ENCODE assay signal across 4 worm cellular contexts in genomic region chrIV:6321667-6322066, ce11.
A peak's percentile ranks its signal among the peaks of the same experiment; 100 is the strongest.
TF ChIP-seq lines count a peak whose summit lies in the region.

Gene Y73B6BL.29 (plus strand): TSS chrIV:6321929.

TF ChIP-seq in whole organism, L2 larva, 48 proteins besides CTCF, POLR2A, EP300 and RAD21 (continues in another document):
- TF ChIP-seq ceh-16 (tag; optimal IDR thresholded peaks at IDR 0.05; lab: Kevin White, UChicago) (peak; percentile 69), zag-1 (tag; optimal IDR thresholded peaks at IDR 0.05; lab: Kevin White, UChicago) (peak; percentile 34), crh-2 (tag; optimal IDR thresholded peaks at IDR 0.05; lab: Kevin White, UChicago) (peak; percentile 95), egl-27 (tag; optimal IDR thresholded peaks at IDR 0.05; lab: Kevin White, UChicago) (peak; percentile 84), nhr-21 (tag; optimal IDR thresholded peaks at IDR 0.05; lab: Kevin White, UChicago) (peak; percentile 86), fos-1 (tag; optimal IDR thresholded peaks at IDR 0.05; lab: Kevin White, UChicago) (peak; percentile 57), aly-2 (tag; optimal IDR thresholded peaks at IDR 0.05; lab: Kevin White, UChicago) (no peak), F13H6.1 (tag; optimal IDR thresholded peaks at IDR 0.05; lab: Kevin White, UChicago) (peak; percentile 89), nhr-25 (tag; optimal IDR thresholded peaks at IDR 0.05; lab: Kevin White, UChicago) (peak; percentile 94), unc-55 (GFP tag; optimal IDR thresholded peaks at IDR 0.05; lab: Kevin White, UChicago) (peak; percentile 98), sem-4 (tag; optimal IDR thresholded peaks at IDR 0.05; lab: Kevin White, UChicago) (peak; percentile 80), unc-39 (tag; optimal IDR thresholded peaks at IDR 0.05; lab: Kevin White, UChicago) (no peak), nhr-11 (tag; optimal IDR thresholded peaks at IDR 0.05; lab: Kevin White, UChicago) (no peak), elt-1 (tag; optimal IDR thresholded peaks at IDR 0.05; lab: Kevin White, UChicago) (no peak), blmp-1 (tag; optimal IDR thresholded peaks at IDR 0.05; lab: Kevin White, UChicago; ENCODE audit: insufficient read depth) (peak; percentile 44), alr-1 (tag; optimal IDR thresholded peaks at IDR 0.05; lab: Kevin White, UChicago) (no peak), skn-1 (tag; optimal IDR thresholded peaks at IDR 0.05; lab: Kevin White, UChicago) (no peak), nhr-237 (tag; optimal IDR thresholded peaks at IDR 0.05; lab: Kevin White, UChicago) (no peak), ztf-4 (tag; optimal IDR thresholded peaks at IDR 0.05; lab: Kevin White, UChicago) (peak; percentile 88), ztf-1 (GFP tag; conservative IDR thresholded peaks at IDR 0.05; lab: Robert Waterston, UW) (no peak), nhr-23 (tag; optimal IDR thresholded peaks at IDR 0.05; lab: Kevin White, UChicago) (no peak), nhr-129 (tag; optimal IDR thresholded peaks at IDR 0.05; lab: Kevin White, UChicago) (no peak), mbf-1 (tag; optimal IDR thresholded peaks at IDR 0.05; lab: Kevin White, UChicago) (no peak)

TF ChIP-seq in whole organism, L4 larva, 104 proteins besides CTCF, POLR2A, EP300 and RAD21 (continues in another document):
- TF ChIP-seq lin-1 (GFP tag; IDR thresholded peaks at IDR 0.05; lab: Robert Waterston, UW), result peak; percentile 29; the same call in 1 of the 2 replicates
- peak; percentile 35 for TF ChIP-seq lir-3 (tag; optimal IDR thresholded peaks at IDR 0.05; lab: Kevin White, UChicago)
- peak; percentile 85 for TF ChIP-seq nhr-102 (tag; optimal IDR thresholded peaks at IDR 0.05; lab: Kevin White, UChicago)
- TF ChIP-seq lsy-2 (tag; optimal IDR thresholded peaks at IDR 0.05; lab: Kevin White, UChicago), result peak; percentile 68 to 96
- no peak for TF ChIP-seq nhr-11 (tag; optimal IDR thresholded peaks at IDR 0.05; lab: Kevin White, UChicago)
- TF ChIP-seq T26A8.4 (GFP tag; IDR thresholded peaks at IDR 0.05; lab: Robert Waterston, UW), result peak; percentile 77
- TF ChIP-seq lim-7 (GFP tag; IDR thresholded peaks at IDR 0.05; lab: Robert Waterston, UW), result no peak
- TF ChIP-seq dmd-9 (GFP tag; IDR thresholded peaks at IDR 0.05; lab: Robert Waterston, UW), result peak; percentile 82
- 0 out of 2 replicates have a peak, but pooled peaks have one; percentile 22 for TF ChIP-seq vab-7 (GFP tag; IDR thresholded peaks at IDR 0.05; lab: Robert Waterston, UW)
- TF ChIP-seq tra-1 (GFP tag; IDR thresholded peaks at IDR 0.05; lab: Robert Waterston, UW), result peak; percentile 76; the same call in 1 of the 2 replicates
- TF ChIP-seq mxl-2 (GFP tag; conservative IDR thresholded peaks at IDR 0.05; lab: Robert Waterston, UW), result no peak
- peak; percentile 78; the same call in 1 of the 2 replicates for TF ChIP-seq pha-4 (GFP tag; IDR thresholded peaks at IDR 0.05; lab: Robert Waterston, UW)
- TF ChIP-seq pha-4 (tag; optimal IDR thresholded peaks at IDR 0.05; lab: Kevin White, UChicago), result peak; percentile 14
- TF ChIP-seq duxl-1 (tag; optimal IDR thresholded peaks at IDR 0.05; lab: Kevin White, UChicago; ENCODE audit: poor library complexity), result peak; percentile 94
- peak; percentile 84 for TF ChIP-seq ztf-7 (tag; optimal IDR thresholded peaks at IDR 0.05; lab: Kevin White, UChicago)
- TF ChIP-seq ctbp-1 (GFP tag; IDR thresholded peaks at IDR 0.05; lab: Robert Waterston, UW), result peak; percentile 51; the same call in 1 of the 2 replicates
- TF ChIP-seq daf-16 (GFP tag; optimal IDR thresholded peaks at IDR 0.05; lab: Kevin White, UChicago), result peak; percentile 39 to 68
- TF ChIP-seq daf-16 (tag; optimal IDR thresholded peaks at IDR 0.05; lab: Kevin White, UChicago), result peak; percentile 45
- peak; percentile 95 for TF ChIP-seq unc-130 (GFP tag; optimal IDR thresholded peaks at IDR 0.05; lab: Kevin White, UChicago)
- TF ChIP-seq lin-29 (GFP tag; IDR thresholded peaks at IDR 0.05; lab: Robert Waterston, UW), result no peak
- no peak for TF ChIP-seq nhr-111 (GFP tag; optimal IDR thresholded peaks at IDR 0.05; lab: Kevin White, UChicago)
- TF ChIP-seq hlh-30 (tag; optimal IDR thresholded peaks at IDR 0.05; lab: Kevin White, UChicago; ENCODE audit: insufficient read depth), result peak; percentile 68
- no peak for TF ChIP-seq Y75B8A.6 (GFP tag; IDR thresholded peaks at IDR 0.05; lab: Robert Waterston, UW)

TF ChIP-seq in whole organism, late embryonic, 69 proteins besides CTCF, POLR2A, EP300 and RAD21 (continues in another document):
- TF ChIP-seq pat-9 (tag; optimal IDR thresholded peaks at IDR 0.05; lab: Kevin White, UChicago), result no peak
- peak; percentile 40 for TF ChIP-seq pha-2 (tag; optimal IDR thresholded peaks at IDR 0.05; lab: Kevin White, UChicago)
- TF ChIP-seq ceh-19 (GFP tag; optimal IDR thresholded peaks at IDR 0.05; lab: Kevin White, UChicago), result peak; percentile 56
- peak; percentile 59 for TF ChIP-seq rnt-1 (tag; optimal IDR thresholded peaks at IDR 0.05; lab: Kevin White, UChicago)
- TF ChIP-seq tbx-7 (tag; optimal IDR thresholded peaks at IDR 0.05; lab: Kevin White, UChicago), result peak; percentile 86
- TF ChIP-seq Y22D7AL.16 (tag; optimal IDR thresholded peaks at IDR 0.05; lab: Kevin White, UChicago), result no peak
- no peak for TF ChIP-seq sox-4 (tag; optimal IDR thresholded peaks at IDR 0.05; lab: Kevin White, UChicago)
- no peak for TF ChIP-seq odd-2 (tag; optimal IDR thresholded peaks at IDR 0.05; lab: Kevin White, UChicago)
- TF ChIP-seq ceh-24 (tag; optimal IDR thresholded peaks at IDR 0.05; lab: Kevin White, UChicago), result no peak
- peak; percentile 82 for TF ChIP-seq unc-42 (tag; optimal IDR thresholded peaks at IDR 0.05; lab: Kevin White, UChicago)
- TF ChIP-seq ceh-14 (tag; optimal IDR thresholded peaks at IDR 0.05; lab: Kevin White, UChicago), result peak; percentile 56
- peak; percentile 87 for TF ChIP-seq tbx-2 (tag; optimal IDR thresholded peaks at IDR 0.05; lab: Kevin White, UChicago)
- TF ChIP-seq hlh-6 (tag; optimal IDR thresholded peaks at IDR 0.05; lab: Kevin White, UChicago), result no peak
- peak; percentile 86 for TF ChIP-seq hlh-8 (tag; optimal IDR thresholded peaks at IDR 0.05; lab: Kevin White, UChicago)
- TF ChIP-seq ceh-2 (tag; optimal IDR thresholded peaks at IDR 0.05; lab: Kevin White, UChicago), result peak; percentile 92
- TF ChIP-seq ceh-22 (tag; optimal IDR thresholded peaks at IDR 0.05; lab: Kevin White, UChicago), result no peak
- TF ChIP-seq elt-2 (tag; optimal IDR thresholded peaks at IDR 0.05; lab: Kevin White, UChicago), result peak; percentile 58
- peak; percentile 18 for TF ChIP-seq gmeb-2 (tag; optimal IDR thresholded peaks at IDR 0.05; lab: Kevin White, UChicago)
- peak; percentile 73 for TF ChIP-seq mec-3 (tag; optimal IDR thresholded peaks at IDR 0.05; lab: Kevin White, UChicago; ENCODE audit: borderline replicate concordance)
- TF ChIP-seq npax-4 (tag; optimal IDR thresholded peaks at IDR 0.05; lab: Kevin White, UChicago), result no peak
- TF ChIP-seq pqm-1 (tag; optimal IDR thresholded peaks at IDR 0.05; lab: Kevin White, UChicago), result peak; percentile 69
- TF ChIP-seq zip-5 (tag; optimal IDR thresholded peaks at IDR 0.05; lab: Kevin White, UChicago), result peak; percentile 84
- TF ChIP-seq madf-2 (tag; optimal IDR thresholded peaks at IDR 0.05; lab: Kevin White, UChicago), result no peak
- TF ChIP-seq ceh-31 (tag; optimal IDR thresholded peaks at IDR 0.05; lab: Kevin White, UChicago), result peak; percentile 91
- peak; percentile 93 for TF ChIP-seq C08G9.2 (tag; optimal IDR thresholded peaks at IDR 0.05; lab: Kevin White, UChicago)
- peak; percentile 75 for TF ChIP-seq fax-1 (tag; optimal IDR thresholded peaks at IDR 0.05; lab: Kevin White, UChicago)

TF ChIP-seq in whole organism, mixed stage, embryonic, 35 proteins besides CTCF, POLR2A, EP300 and RAD21:
- no peak for TF ChIP-seq mab-5 (tag; optimal IDR thresholded peaks at IDR 0.05; lab: Kevin White, UChicago)
- TF ChIP-seq nhr-28 (tag; optimal IDR thresholded peaks at IDR 0.05; lab: Kevin White, UChicago), result no peak
- TF ChIP-seq elt-1 (tag; optimal IDR thresholded peaks at IDR 0.05; lab: Kevin White, UChicago; ENCODE audit: borderline replicate concordance, insufficient read depth), result no peak
- TF ChIP-seq M03D4.4 (tag; optimal IDR thresholded peaks at IDR 0.05; lab: Kevin White, UChicago), result no peak
- TF ChIP-seq elt-3 (tag; optimal IDR thresholded peaks at IDR 0.05; lab: Kevin White, UChicago), result no peak
- TF ChIP-seq ham-2 (GFP tag; optimal IDR thresholded peaks at IDR 0.05; lab: Kevin White, UChicago), result no peak
- TF ChIP-seq zip-8 (tag; optimal IDR thresholded peaks at IDR 0.05; lab: Kevin White, UChicago), result peak; percentile 93
- no peak for TF ChIP-seq snpc-4 (tag; optimal IDR thresholded peaks at IDR 0.05; lab: Kevin White, UChicago)
- no peak for TF ChIP-seq nhr-76 (tag; optimal IDR thresholded peaks at IDR 0.05; lab: Kevin White, UChicago)
- peak; percentile 98 for TF ChIP-seq ces-1 (GFP tag; optimal IDR thresholded peaks at IDR 0.05; lab: Kevin White, UChicago)
- TF ChIP-seq sem-2 (GFP tag; optimal IDR thresholded peaks at IDR 0.05; lab: Kevin White, UChicago), result no peak
- TF ChIP-seq pha-4 (tag; optimal IDR thresholded peaks at IDR 0.05; lab: Kevin White, UChicago), result peak; percentile 54
- TF ChIP-seq nhr-2 (tag; optimal IDR thresholded peaks at IDR 0.05; lab: Kevin White, UChicago), result peak; percentile 56
- peak; percentile 52 for TF ChIP-seq ceh-43 (GFP tag; optimal IDR thresholded peaks at IDR 0.05; lab: Kevin White, UChicago)
- peak; percentile 67 for TF ChIP-seq mep-1 (tag; optimal IDR thresholded peaks at IDR 0.05; lab: Kevin White, UChicago)
- peak; percentile 68 for TF ChIP-seq sptf-1 (tag; optimal IDR thresholded peaks at IDR 0.05; lab: Kevin White, UChicago)
- TF ChIP-seq nhr-237 (tag; optimal IDR thresholded peaks at IDR 0.05; lab: Kevin White, UChicago), result peak; percentile 50
- TF ChIP-seq unc-39 (tag; optimal IDR thresholded peaks at IDR 0.05; lab: Kevin White, UChicago), result no peak
- TF ChIP-seq ceh-39 (tag; optimal IDR thresholded peaks at IDR 0.05; lab: Kevin White, UChicago), result peak; percentile 59
- TF ChIP-seq tbx-8 (GFP tag; optimal IDR thresholded peaks at IDR 0.05; lab: Kevin White, UChicago), result no peak
- peak; percentile 77 for TF ChIP-seq lsy-2 (tag; optimal IDR thresholded peaks at IDR 0.05; lab: Kevin White, UChicago)
- no peak for TF ChIP-seq ztf-11 (tag; optimal IDR thresholded peaks at IDR 0.05; lab: Kevin White, UChicago)
- no peak for TF ChIP-seq hlh-1 (tag; optimal IDR thresholded peaks at IDR 0.05; lab: Kevin White, UChicago)
- peak; percentile 12 for TF ChIP-seq drap-1 (GFP tag; optimal IDR thresholded peaks at IDR 0.05; lab: Kevin White, UChicago)
